Fruit fly (Drosophila melanogaster) whole organism, embryonic: ENCODE data around the gene dgt1.

ENCODE experiments used
- Blimp-1 ChIP-seq: fragments of 200-800 bp; sonication (Bioruptor generic); optimal IDR thresholded peaks from 3 replicates; lab custom pipeline; 2018; ENCODE audit warnings: missing biosample characterization, missing genetic modification characterization, mild to moderate bottlenecking, moderate library complexity, missing genetic modification reagents
- CG10209 ChIP-seq: fragments of 200-800 bp; sonication (Bioruptor generic); optimal IDR thresholded peaks from 3 replicates; lab custom pipeline; 2017; ENCODE audit warnings: missing biosample characterization, mild to moderate bottlenecking, missing genetic modification characterization, missing genetic modification reagents
- CG10431 ChIP-seq: fragments of 200-800 bp; sonication (Bioruptor generic); optimal IDR thresholded peaks from 3 replicates; lab custom pipeline; 2018; ENCODE audit warnings: missing biosample characterization, mild to moderate bottlenecking, missing genetic modification characterization
- CG10979 ChIP-seq: fragments of 200-800 bp; sonication (Bioruptor generic); optimal IDR thresholded peaks from 2 replicates; lab custom pipeline; 2018; ENCODE audit warnings: missing biosample characterization, mild to moderate bottlenecking, missing genetic modification characterization, moderate library complexity
- CG12769 ChIP-seq: fragments of 200-800 bp; sonication (Bioruptor generic); optimal IDR thresholded peaks from 2 replicates; lab custom pipeline; 2019; ENCODE audit warnings: missing biosample characterization, mild to moderate bottlenecking, missing genetic modification characterization, moderate library complexity
- CG14667 ChIP-seq: fragments of 200-800 bp; sonication (Bioruptor generic); IDR thresholded peaks from 2 replicates; pipeline ENCODE4 v1.3.6; 2022; ENCODE audit warnings: missing biosample characterization, missing genetic modification characterization
- CG14710 ChIP-seq: fragments of 200-800 bp; sonication (Bioruptor generic); optimal IDR thresholded peaks from 3 replicates; lab custom pipeline; 2019; ENCODE audit warnings: missing biosample characterization, mild to moderate bottlenecking, missing genetic modification characterization, moderate library complexity
- CG3163 ChIP-seq: fragments of 200-800 bp; sonication (Bioruptor generic); optimal IDR thresholded peaks from 3 replicates; lab custom pipeline; 2016; ENCODE audit warnings: missing biosample characterization, missing genetic modification characterization
- CG34422 ChIP-seq: fragments of 200-800 bp; sonication (Bioruptor generic); IDR thresholded peaks from 3 replicates; pipeline ENCODE4 v1.3.6; 2022; ENCODE audit warnings: missing biosample characterization, missing genetic modification characterization
- CG42726 ChIP-seq: fragments of 200-800 bp; sonication (Bioruptor generic); IDR thresholded peaks from 2 replicates; pipeline ENCODE4 v1.3.6; 2022; ENCODE audit warnings: missing biosample characterization, missing genetic modification characterization; ENCODE audit not compliant: partially characterized antibody
- CG4360 ChIP-seq: fragments of 200-800 bp; sonication (Bioruptor generic); IDR thresholded peaks from 2 replicates; pipeline ENCODE4 v1.3.6; 2022; ENCODE audit warnings: missing biosample characterization, missing genetic modification characterization
- CG4424 ChIP-seq: fragments of 200-800 bp; sonication (Bioruptor generic); optimal IDR thresholded peaks from 3 replicates; lab custom pipeline; 2016; ENCODE audit warnings: missing biosample characterization, missing genetic modification characterization
- CG4617 ChIP-seq: fragments of 200-800 bp; sonication (Bioruptor generic); optimal IDR thresholded peaks from 3 replicates; lab custom pipeline; 2016; ENCODE audit warnings: missing biosample characterization, missing genetic modification characterization, borderline replicate concordance
- CG4707 ChIP-seq: fragments of 200-800 bp; sonication (Bioruptor generic); optimal IDR thresholded peaks from 2 replicates; lab custom pipeline; 2018; ENCODE audit warnings: missing biosample characterization, mild to moderate bottlenecking, missing genetic modification characterization, moderate library complexity
- CG4730 ChIP-seq: fragments of 200-800 bp; sonication (Bioruptor generic); IDR thresholded peaks from 2 replicates; pipeline ENCODE4 v1.3.6; 2022; ENCODE audit warnings: missing biosample characterization, missing genetic modification characterization
- CG7372 ChIP-seq: fragments of 200-800 bp; sonication (Bioruptor generic); IDR thresholded peaks from 2 replicates; pipeline ENCODE4 v1.3.6; 2022; ENCODE audit warnings: missing biosample characterization, missing genetic modification characterization
- D19A ChIP-seq: fragments of 200-800 bp; optimal IDR thresholded peaks from 3 replicates; lab custom pipeline; 2019; ENCODE audit warnings: missing biosample characterization, mild to moderate bottlenecking, missing genetic modification characterization, moderate library complexity
- Dbx ChIP-seq: fragments of 200-800 bp; sonication (Bioruptor generic); IDR thresholded peaks from 3 replicates; pipeline ENCODE4 v1.3.6; 2022; ENCODE audit warnings: missing biosample characterization, missing genetic modification characterization
- Dref ChIP-seq: fragments of 200-800 bp; sonication (Bioruptor generic); IDR thresholded peaks from 2 replicates; pipeline ENCODE4 v1.3.6; 2022; ENCODE audit warnings: missing biosample characterization, missing genetic modification characterization
- Drgx ChIP-seq: fragments of 200-800 bp; sonication (Bioruptor generic); IDR thresholded peaks from 2 replicates; pipeline ENCODE4 v1.3.6; 2022; ENCODE audit warnings: missing biosample characterization, missing genetic modification characterization
- Ets65A ChIP-seq: fragments of 200-800 bp; sonication (Bioruptor generic); peaks from one replicate; lab custom pipeline; 2016; ENCODE audit warnings: missing biosample characterization, missing genetic modification characterization
- MESR4 ChIP-seq: fragments of 200-800 bp; sonication (Bioruptor generic); optimal IDR thresholded peaks from 2 replicates; lab custom pipeline; 2018; ENCODE audit warnings: missing biosample characterization, mild to moderate bottlenecking, missing genetic modification characterization, moderate library complexity
- Med ChIP-seq: fragments of 200-800 bp; sonication (Bioruptor generic); peaks from one replicate; lab custom pipeline; 2016; ENCODE audit warnings: missing biosample characterization, missing genetic modification characterization, mild to moderate bottlenecking, inconsistent platforms, moderate library complexity
- Mrtf ChIP-seq: fragments of 200-800 bp; sonication (Bioruptor generic); IDR thresholded peaks from 3 replicates; pipeline ENCODE4 v1.3.6; 2022; ENCODE audit warnings: missing biosample characterization, missing genetic modification characterization
- Neu2 ChIP-seq: fragments of 200-800 bp; sonication (Bioruptor generic); optimal IDR thresholded peaks from 3 replicates; lab custom pipeline; 2016; ENCODE audit warnings: missing biosample characterization, missing genetic modification characterization, borderline replicate concordance
- Pdp1 ChIP-seq, 2 experiments: fragments of 200-800 bp; sonication (Bioruptor generic); optimal IDR thresholded peaks; 3 replicates each; lab custom pipeline; 2016; ENCODE audit warnings: missing biosample characterization in 2 of 2, missing genetic modification characterization in 2 of 2, mild to moderate bottlenecking in 1 of 2, moderate library complexity in 1 of 2
- Sry-δ ChIP-seq: fragments of 200-800 bp; sonication (Bioruptor generic); optimal IDR thresholded peaks from 2 replicates; lab custom pipeline; 2016; ENCODE audit warnings: missing biosample characterization, missing genetic modification characterization
- Trl ChIP-seq, 3 experiments: fragments of >200 bp in 2 of 3; fragments of 200-800 bp in 1 of 3; sonication (Bioruptor generic) in 1 of 3; optimal IDR thresholded peaks; 2 replicates in 1 of 3; 3 replicates in 2 of 3; lab custom pipeline; 2016 to 2017; ENCODE audit warnings: missing biosample characterization in 1 of 3, missing genetic modification characterization in 1 of 3
- ato ChIP-seq: fragments of 200-800 bp; sonication (Bioruptor generic); IDR thresholded peaks from 2 replicates; pipeline ENCODE4 v1.3.6; 2022; ENCODE audit warnings: missing biosample characterization, missing genetic modification characterization; ENCODE audit not compliant: partially characterized antibody
- bcd ChIP-seq: fragments of 200-800 bp; sonication (Bioruptor generic); optimal IDR thresholded peaks from 2 replicates; lab custom pipeline; 2017; ENCODE audit warnings: missing biosample characterization, mild to moderate bottlenecking, missing genetic modification characterization
- bsh ChIP-seq, 2 experiments: fragments of 200-800 bp; sonication (Bioruptor generic); optimal IDR thresholded peaks; 2 replicates each; lab custom pipeline; 2017 to 2018; ENCODE audit warnings: mild to moderate bottlenecking in 2 of 2, missing biosample characterization in 2 of 2, missing genetic modification characterization in 2 of 2, moderate library complexity in 1 of 2
- caup ChIP-seq: fragments of 200-800 bp; sonication (Bioruptor generic); optimal IDR thresholded peaks from 3 replicates; lab custom pipeline; 2017; ENCODE audit warnings: missing biosample characterization, mild to moderate bottlenecking, missing genetic modification characterization, moderate library complexity; ENCODE audit not compliant: severe bottlenecking
- ci ChIP-seq: fragments of 200-800 bp; sonication (Bioruptor generic); IDR thresholded peaks from 3 replicates; pipeline ENCODE4 v1.3.6; 2022; ENCODE audit warnings: missing biosample characterization, missing genetic modification characterization
- corto ChIP-seq: fragments of 200-800 bp; sonication (Bioruptor generic); optimal IDR thresholded peaks from 2 replicates; lab custom pipeline; 2016; ENCODE audit warnings: missing biosample characterization, mild to moderate bottlenecking, missing genetic modification characterization, moderate library complexity
- exex ChIP-seq: fragments of 200-800 bp; sonication (Bioruptor generic); optimal IDR thresholded peaks from 4 replicates; lab custom pipeline; 2018; ENCODE audit warnings: missing biosample characterization, mild to moderate bottlenecking, missing genetic modification characterization, moderate library complexity
- eyg ChIP-seq: fragments of 200-800 bp; sonication (Bioruptor generic); optimal IDR thresholded peaks from 3 replicates; lab custom pipeline; 2016; ENCODE audit warnings: missing biosample characterization, missing genetic modification characterization
- gcm ChIP-seq: fragments of 200-800 bp; sonication (Bioruptor generic); optimal IDR thresholded peaks from 2 replicates; lab custom pipeline; 2019; ENCODE audit warnings: missing biosample characterization, mild to moderate bottlenecking, missing genetic modification characterization, moderate library complexity
- nerfin-1 ChIP-seq: fragments of 200-800 bp; sonication (Bioruptor generic); optimal IDR thresholded peaks from 3 replicates; lab custom pipeline; 2019; ENCODE audit warnings: missing biosample characterization, mild to moderate bottlenecking, missing genetic modification characterization, moderate library complexity
- nom ChIP-seq: fragments of 200-800 bp; sonication (Bioruptor generic); optimal IDR thresholded peaks from 2 replicates; lab custom pipeline; 2017; ENCODE audit warnings: missing biosample characterization, missing genetic modification characterization, mild to moderate bottlenecking, moderate library complexity, missing genetic modification reagents
- pnt ChIP-seq: fragments of 200-800 bp; sonication (Bioruptor generic); optimal IDR thresholded peaks from 3 replicates; lab custom pipeline; 2016; ENCODE audit warnings: missing biosample characterization, missing genetic modification characterization
- sens-2 ChIP-seq: fragments of 200-800 bp; sonication (Bioruptor generic); IDR thresholded peaks from 2 replicates; pipeline ENCODE4 v1.3.6; 2022; ENCODE audit warnings: missing biosample characterization, missing genetic modification characterization
- seq ChIP-seq: fragments of 200-800 bp; sonication (Bioruptor generic); IDR thresholded peaks from 2 replicates; pipeline ENCODE4 v1.3.6; 2022; ENCODE audit warnings: missing biosample characterization, missing genetic modification characterization
- so ChIP-seq: fragments of 200-800 bp; sonication (Bioruptor generic); IDR thresholded peaks from 3 replicates; pipeline ENCODE4 v1.3.6; 2022; ENCODE audit warnings: missing biosample characterization, missing genetic modification characterization
- vfl ChIP-seq: fragments of 200-800 bp; sonication (Bioruptor generic); optimal IDR thresholded peaks from 2 replicates; lab custom pipeline; 2016; ENCODE audit warnings: missing biosample characterization, missing genetic modification characterization
- zen2 ChIP-seq: fragments of 200-800 bp; sonication (Bioruptor generic); IDR thresholded peaks from 3 replicates; pipeline ENCODE4 v1.3.6; 2022; ENCODE audit warnings: missing biosample characterization, missing genetic modification characterization; ENCODE audit not compliant: partially characterized antibody

The dgt1 gene

dm6 chr3R:29876232-29876631 is 18.9 kb upstream of the dgt1 start:
- TF ChIP-seq Ets65A (GFP tag; lab: Kevin White, UChicago) (peak; percentile 82), CG4730 (GFP tag; lab: Robert Waterston, UW) (no peak), Trl (optimal IDR thresholded peaks at IDR 0.05; lab: Kevin White, UChicago) (peak in 1 of 2 experiments; percentile 54), Trl (GFP tag; optimal IDR thresholded peaks at IDR 0.05; lab: Kevin White, UChicago) (no peak), CG3163 (GFP tag; lab: Kevin White, UChicago) (peak; percentile 23)

dm6 chr3R:29875830-29876229 is 18.5 kb upstream of the dgt1 start:
- TF ChIP-seq CG7372 (GFP tag; lab: Robert Waterston, UW), result peak; percentile 44
- peak; percentile 75 for TF ChIP-seq Drgx (GFP tag; lab: Robert Waterston, UW)
- TF ChIP-seq D19A (tag; lab: Kevin White, UChicago), result no peak
- TF ChIP-seq nom (GFP tag; lab: Kevin White, UChicago), result peak; percentile 34
- no peak for TF ChIP-seq sens-2
- peak; percentile 4 for TF ChIP-seq CG10979 (tag; lab: Kevin White, UChicago)
- TF ChIP-seq Med, result peak; percentile 12
- TF ChIP-seq corto (GFP tag; lab: Kevin White, UChicago), result no peak
- peak in 1 of 2 experiments; percentile 52 for TF ChIP-seq bsh (GFP tag; optimal IDR thresholded peaks at IDR 0.05; lab: Kevin White, UChicago)
- 0 out of 3 replicates have a peak, but pooled peaks have one; percentile 54 for TF ChIP-seq ci (GFP tag; lab: Robert Waterston, UW)

dm6 chr3R:29869350-29869688 is 12.0 kb upstream of the dgt1 start, which contains the start of gene CG34133:
TSS of gene CG34133 (plus strand) at chr3R:29869365.
- TF ChIP-seq pnt (GFP tag; lab: Kevin White, UChicago) (no peak), Dbx (no peak), caup (no peak), CG14710 (peak; percentile 17), CG4617 (GFP tag; lab: Kevin White, UChicago) (peak; percentile 39), vfl (GFP tag; lab: Kevin White, UChicago) (no peak), CG34422 (GFP tag; lab: Robert Waterston, UW) (peak; percentile 45; the same call in 1 of the 3 replicates), exex (tag; lab: Kevin White, UChicago) (peak; percentile 17), eyg (GFP tag; lab: Kevin White, UChicago) (no peak), Neu2 (GFP tag; lab: Kevin White, UChicago) (peak; percentile 7), seq (GFP tag; lab: Robert Waterston, UW) (0 out of 2 replicates have a peak, but pooled peaks have one; percentile 20), so (GFP tag; lab: Robert Waterston, UW) (no peak), CG12769 (no peak), zen2 (0 out of 3 replicates have a peak, but pooled peaks have one; percentile 3), CG10431 (GFP tag; lab: Kevin White, UChicago) (no peak), bcd (GFP tag; lab: Kevin White, UChicago) (no peak), gcm (GFP tag; lab: Kevin White, UChicago) (no peak), Mrtf (no peak), CG14667 (GFP tag; lab: Robert Waterston, UW) (no peak), CG10209 (GFP tag; lab: Kevin White, UChicago) (no peak), CG42726 (GFP tag; lab: Robert Waterston, UW) (0 out of 2 replicates have a peak, but pooled peaks have one; percentile 64), MESR4 (GFP tag; lab: Kevin White, UChicago) (peak; percentile 93), nerfin-1 (tag; lab: Kevin White, UChicago) (no peak), Dref (GFP tag; lab: Robert Waterston, UW) (peak; percentile 47), Blimp-1 (GFP tag; lab: Kevin White, UChicago) (no peak), CG4360 (GFP tag; lab: Robert Waterston, UW) (peak; percentile 83), CG4424 (GFP tag; lab: Kevin White, UChicago) (no peak), ato (no peak), CG4707 (GFP tag; lab: Kevin White, UChicago) (no peak), Pdp1 (GFP tag; optimal IDR thresholded peaks at IDR 0.05; lab: Kevin White, UChicago) (peak in 1 of 2 experiments; percentile 63), Sry-δ (GFP tag; lab: Kevin White, UChicago) (no peak)
